Worm (Caenorhabditis elegans) whole organism, L4/young adult: ENCODE measurements around the gene lgg-3.

Experiments
- W03F9.2 ChIP-seq: fragments of 150-350 bp; optimal IDR thresholded peaks from 2 replicates; lab custom pipeline; 2014; ENCODE audit warnings: missing biosample characterization, missing genetic modification characterization
- dao-5 ChIP-seq: sonication (generic microtip); optimal IDR thresholded peaks from 2 replicates; lab custom pipeline; 2016; ENCODE audit warnings: missing genotype, missing genetic modification characterization, moderate library complexity, missing compliant biosample characterization
- him-1 ChIP-seq: sonication (generic microtip); optimal IDR thresholded peaks from 2 replicates; lab custom pipeline; 2016; ENCODE audit warnings: missing genotype, missing genetic modification reagents, missing genetic modification characterization, missing compliant biosample characterization

DNA sequence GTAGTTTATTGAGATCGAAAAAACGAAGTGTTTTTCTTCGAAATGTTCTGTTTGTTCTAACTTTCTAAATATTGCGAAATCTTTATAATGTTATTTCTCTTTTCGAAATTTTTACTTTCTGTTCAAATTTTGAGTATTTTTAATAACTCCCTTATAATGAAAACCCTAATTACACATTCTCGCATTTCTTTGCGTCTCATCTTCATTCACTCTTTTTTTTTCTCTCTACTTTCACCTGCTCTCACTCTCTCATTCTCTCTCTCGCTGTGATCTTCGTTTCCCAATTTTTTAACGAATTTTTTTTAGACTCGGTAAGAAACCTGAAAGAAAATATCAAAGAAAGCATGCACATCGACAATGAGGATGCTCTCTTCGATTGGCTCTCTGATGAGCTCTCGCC, 13.4 kb upstream of the lgg-3 start, which contains the start of gene rbm-26:
- TF ChIP-seq W03F9.2 (tag; lab: Kevin White, UChicago) (no peak), dao-5 (tag; lab: Kevin White, UChicago) (no peak), him-1 (tag; lab: Kevin White, UChicago) (no peak)
